Worm (Caenorhabditis elegans) whole organism, L3 larva: ENCODE measurements around the gene T06E8.2.

ENCODE experiments used
- ZK546.5 ChIP-seq: sonication (generic microtip); optimal IDR thresholded peaks from 2 replicates; lab custom pipeline; 2017; ENCODE audit warnings: missing biosample characterization, missing genetic modification characterization
- ama-1 ChIP-seq: fragments of 150-350 bp; optimal IDR thresholded peaks from 2 replicates; lab custom pipeline; 2018
- ceh-28 ChIP-seq: fragments of 150-350 bp; optimal IDR thresholded peaks from 2 replicates; lab custom pipeline; 2014; ENCODE audit warnings: missing biosample characterization, missing genetic modification reagents, missing genetic modification characterization
- fos-1 ChIP-seq: fragments of 150-350 bp; optimal IDR thresholded peaks from 2 replicates; lab custom pipeline; 2014; ENCODE audit warnings: missing biosample characterization, missing genetic modification characterization
- lsy-12 ChIP-seq: sonication (generic microtip); optimal IDR thresholded peaks from 2 replicates; lab custom pipeline; 2016; ENCODE audit warnings: mild to moderate bottlenecking, missing genetic modification characterization, missing compliant biosample characterization
- nfya-1 ChIP-seq: sonication (generic microtip); optimal IDR thresholded peaks from 2 replicates; lab custom pipeline; 2017; ENCODE audit warnings: missing genetic modification characterization, mild to moderate bottlenecking, missing compliant biosample characterization, antibody characterized with exemption, moderate library complexity; ENCODE audit not compliant: insufficient read depth
- nhr-11 ChIP-seq: fragments of 150-350 bp; optimal IDR thresholded peaks from 2 replicates; lab custom pipeline; 2014; ENCODE audit warnings: missing biosample characterization, missing genetic modification characterization
- pha-4 ChIP-seq: fragments of 150-350 bp; optimal IDR thresholded peaks from 2 replicates; lab custom pipeline; 2014; ENCODE audit warnings: missing biosample characterization, missing genetic modification reagents, missing genetic modification characterization
- skn-1 ChIP-seq: fragments of 150-350 bp; optimal IDR thresholded peaks from 2 replicates; lab custom pipeline; 2014; ENCODE audit warnings: missing biosample characterization, missing genetic modification characterization
- snpc-4 ChIP-seq: fragments of 150-350 bp; optimal IDR thresholded peaks from 2 replicates; lab custom pipeline; 2014; ENCODE audit warnings: missing biosample characterization, missing genetic modification characterization
- unc-62 ChIP-seq: fragments of 150-350 bp; sonication (generic microtip); optimal IDR thresholded peaks from 4 replicates; lab custom pipeline; 2014; ENCODE audit warnings: missing biosample characterization, missing genetic modification reagents, missing genetic modification characterization
- ztf-11 ChIP-seq: fragments of 150-350 bp; optimal IDR thresholded peaks from 2 replicates; lab custom pipeline; 2014; ENCODE audit warnings: missing biosample characterization, missing genetic modification characterization

- TF ChIP-seq snpc-4 (tag; lab: Kevin White, UChicago) (no peak), nfya-1 (no peak), ceh-28 (tag; lab: Kevin White, UChicago) (no peak), skn-1 (tag; lab: Kevin White, UChicago) (no peak), unc-62 (GFP tag; lab: Kevin White, UChicago) (no peak), nhr-11 (tag; lab: Kevin White, UChicago) (no peak), pha-4 (no peak), ZK546.5 (tag; lab: Kevin White, UChicago) (no peak), ama-1 (lab: Kevin White, UChicago) (no peak), ztf-11 (no peak), fos-1 (no peak), lsy-12 (no peak)
These were observed 28.0 kb upstream of the T06E8.2 start, which contains the start of gene fipr-13 for ce11 chrV:10064221-10064620.
